Worm (Caenorhabditis elegans): ENCODE results near the gene F39H12.3.

Gene F39H12.3

ce11 chrX:871957-872715, 30.8 kb upstream of the F39H12.3 start, which contains the start of gene F56F10.1 (continued):
- TF ChIP-seq Y5F2A.4 (GFP tag; optimal IDR thresholded peaks at IDR 0.05) (no peak), dpl-1 (GFP tag; optimal IDR thresholded peaks at IDR 0.05) (no peak), daf-12 (tag; optimal IDR thresholded peaks at IDR 0.05) (no peak), nhr-42 (GFP tag; IDR thresholded peaks at IDR 0.05) (no peak), F44E2.7 (GFP tag; IDR thresholded peaks at IDR 0.05) (no peak), zip-2 (tag; optimal IDR thresholded peaks at IDR 0.05) (no peak), lin-15B (tag; optimal IDR thresholded peaks at IDR 0.05) (no peak), lin-1 (GFP tag; IDR thresholded peaks at IDR 0.05) (no peak), tag-97 (GFP tag; IDR thresholded peaks at IDR 0.05) (no peak), mxl-3 (GFP tag; optimal IDR thresholded peaks at IDR 0.05) (no peak), nhr-11 (tag; optimal IDR thresholded peaks at IDR 0.05) (no peak), mxl-2 (GFP tag; conservative IDR thresholded peaks at IDR 0.05) (peak; percentile 38; the same call in 1 of the 2 replicates), lir-3 (tag; optimal IDR thresholded peaks at IDR 0.05) (no peak), lin-38 (GFP tag; IDR thresholded peaks at IDR 0.05) (no peak), sdz-12 (GFP tag; optimal IDR thresholded peaks at IDR 0.05) (no peak), hlh-11 (tag; optimal IDR thresholded peaks at IDR 0.05) (peak; percentile 8), D1046.2 (GFP tag; IDR thresholded peaks at IDR 0.05) (no peak), madf-5 (GFP tag; IDR thresholded peaks at IDR 0.05) (no peak), unc-62 (GFP tag; optimal IDR thresholded peaks at IDR 0.05 in 1 of 2) (peak in 1 of 2 experiments; percentile 53), unc-62 (tag; optimal IDR thresholded peaks at IDR 0.05) (no peak), daf-19 (GFP tag; conservative IDR thresholded peaks at IDR 0.05) (no peak), nhr-28 (tag; optimal IDR thresholded peaks at IDR 0.05) (peak; percentile 19), nhr-237 (tag; optimal IDR thresholded peaks at IDR 0.05) (no peak), F10B5.3 (tag; optimal IDR thresholded peaks at IDR 0.05) (no peak), set-16 (GFP tag; IDR thresholded peaks at IDR 0.05) (peak; percentile 61)

- no peak for TF ChIP-seq mdt-29 (GFP tag; IDR thresholded peaks at IDR 0.05)
- peak; percentile 54 for TF ChIP-seq mes-2 (tag; optimal IDR thresholded peaks at IDR 0.05; ENCODE audit: poor library complexity, severe bottlenecking)
- TF ChIP-seq ama-1 (optimal IDR thresholded peaks at IDR 0.05) = no peak
- TF ChIP-seq nhr-237 (tag; optimal IDR thresholded peaks at IDR 0.05) = no peak
- TF ChIP-seq dpl-1 (GFP tag; optimal IDR thresholded peaks at IDR 0.05) = no peak
- TF ChIP-seq set-16 (GFP tag; IDR thresholded peaks at IDR 0.05) = peak; percentile 37; the same call in 1 of the 2 replicates
- TF ChIP-seq egl-27 (tag; optimal IDR thresholded peaks at IDR 0.05) = no peak
- TF ChIP-seq F37D6.2 (tag; optimal IDR thresholded peaks at IDR 0.05) = no peak
- TF ChIP-seq jun-1 (tag; optimal IDR thresholded peaks at IDR 0.05) = no peak
- no peak for TF ChIP-seq lsy-2 (tag; optimal IDR thresholded peaks at IDR 0.05)
- peak; percentile 45 for TF ChIP-seq mep-1 (tag; optimal IDR thresholded peaks at IDR 0.05)
- no peak for TF ChIP-seq zag-1 (tag; optimal IDR thresholded peaks at IDR 0.05)
- TF ChIP-seq nhr-10 (tag; optimal IDR thresholded peaks at IDR 0.05) = no peak
- no peak for TF ChIP-seq ceh-44 (GFP tag; IDR thresholded peaks at IDR 0.05)
- TF ChIP-seq Y48G9A.11 (GFP tag; IDR thresholded peaks at IDR 0.05) = no peak
- no peak for TF ChIP-seq madf-9 (GFP tag; conservative IDR thresholded peaks at IDR 0.05)
- TF ChIP-seq sdz-12 (GFP tag; optimal IDR thresholded peaks at IDR 0.05) = no peak
- no peak for TF ChIP-seq nhr-11 (tag; optimal IDR thresholded peaks at IDR 0.05)
- no peak for TF ChIP-seq ceh-32 (tag; optimal IDR thresholded peaks at IDR 0.05; ENCODE audit: poor library complexity)
- no peak for TF ChIP-seq lin-13 (GFP tag; optimal IDR thresholded peaks at IDR 0.05)
- TF ChIP-seq ceh-28 (tag; optimal IDR thresholded peaks at IDR 0.05) = no peak
- TF ChIP-seq daf-8 (GFP tag; IDR thresholded peaks at IDR 0.05) = no peak
- no peak for TF ChIP-seq mxl-2 (GFP tag; conservative IDR thresholded peaks at IDR 0.05)
- TF ChIP-seq ceh-20 (GFP tag; IDR thresholded peaks at IDR 0.05) = no peak
- TF ChIP-seq fos-1 (tag; optimal IDR thresholded peaks at IDR 0.05) = no peak
- no peak for TF ChIP-seq dmd-9 (GFP tag; IDR thresholded peaks at IDR 0.05)
- no peak for TF ChIP-seq unc-62 (GFP tag; optimal IDR thresholded peaks at IDR 0.05 in 1 of 2)
- TF ChIP-seq unc-62 (tag; optimal IDR thresholded peaks at IDR 0.05) = no peak
- TF ChIP-seq mdl-1 (tag; optimal IDR thresholded peaks at IDR 0.05) = no peak
- no peak for TF ChIP-seq lin-38 (GFP tag; IDR thresholded peaks at IDR 0.05)
- peak; percentile 68 for TF ChIP-seq nhr-6 (tag; optimal IDR thresholded peaks at IDR 0.05)
- TF ChIP-seq hlh-30 (tag; optimal IDR thresholded peaks at IDR 0.05; ENCODE audit: insufficient read depth) = peak; percentile 47
- TF ChIP-seq lin-1 (GFP tag; IDR thresholded peaks at IDR 0.05) = no peak
- no peak for TF ChIP-seq F26F4.8 (GFP tag; conservative IDR thresholded peaks at IDR 0.05)
- no peak for TF ChIP-seq Y5F2A.4 (GFP tag; optimal IDR thresholded peaks at IDR 0.05)
Observed at ce11 chrX:871020-871419, 29.7 kb upstream of the F39H12.3 start, which contains the start of gene lgl-1. Gene lgl-1, minus strand, starts transcription at chrX:871089.

Measured in whole organism, L4 larva.